Fruit fly (Drosophila melanogaster): ENCODE results near the gene Hrb87F.
A peak's percentile ranks its signal among the peaks of the same experiment; 100 is the strongest.

Hrb87F gene

dm6 chr3R:13660924-13661659 is 761 bp upstream of the Hrb87F start, which contains the start of gene B52 (continued):
- TF ChIP-seq al (GFP tag; IDR thresholded peaks at IDR 0.05) (peak; percentile 53; the same call in 1 of the 2 replicates), btn (GFP tag; optimal IDR thresholded peaks at IDR 0.05) (peak; percentile 43), slou (GFP tag; optimal IDR thresholded peaks at IDR 0.05) (no peak), gem (tag; optimal IDR thresholded peaks at IDR 0.05) (peak; percentile 41), NC2α (GFP tag; optimal IDR thresholded peaks at IDR 0.05) (peak; percentile 1), CG6272 (GFP tag; IDR thresholded peaks at IDR 0.05) (peak; percentile 49; the same call in 1 of the 2 replicates), CG10209 (GFP tag; optimal IDR thresholded peaks at IDR 0.05) (peak; percentile 65), CG7928 (GFP tag; optimal IDR thresholded peaks at IDR 0.05) (peak; percentile 16), ro (GFP tag; IDR thresholded peaks at IDR 0.05) (no peak), CG12236 (GFP tag; optimal IDR thresholded peaks at IDR 0.05) (peak; percentile 1), CG31388 (GFP tag; optimal IDR thresholded peaks at IDR 0.05) (no peak), pzg (GFP tag; optimal IDR thresholded peaks at IDR 0.05) (peak; percentile 57), cas (GFP tag; IDR thresholded peaks at IDR 0.05) (no peak), CG6854 (GFP tag; optimal IDR thresholded peaks at IDR 0.05) (peak; percentile 70), CG10366 (GFP tag; IDR thresholded peaks at IDR 0.05) (peak; percentile 36), unpg (GFP tag; optimal IDR thresholded peaks at IDR 0.05) (peak; percentile 63), Sry-δ (GFP tag; optimal IDR thresholded peaks at IDR 0.05) (peak; percentile 60), Rfx (GFP tag; IDR thresholded peaks at IDR 0.05) (peak; percentile 82), bab2 (GFP tag; optimal IDR thresholded peaks at IDR 0.05) (no peak), ATbp (GFP tag; optimal IDR thresholded peaks at IDR 0.05) (peak; percentile 54), NC2β (GFP tag; optimal IDR thresholded peaks at IDR 0.05) (peak; percentile 85), CG4328 (GFP tag; optimal IDR thresholded peaks at IDR 0.05) (peak; percentile 69), CG18011 (GFP tag; optimal IDR thresholded peaks at IDR 0.05) (peak; percentile 43), CG2875 (GFP tag; optimal IDR thresholded peaks at IDR 0.05) (peak; percentile 53), CG3065 (GFP tag; optimal IDR thresholded peaks at IDR 0.05) (peak; percentile 25), CG6791 (GFP tag; IDR thresholded peaks at IDR 0.05; ENCODE audit: partially characterized antibody) (peak; percentile 76; the same call in 2 of the 3 replicates), sisA (GFP tag; IDR thresholded peaks at IDR 0.05) (peak; percentile 62), ewg (GFP tag; optimal IDR thresholded peaks at IDR 0.05) (peak; percentile 44), CG11398 (GFP tag; optimal IDR thresholded peaks at IDR 0.05) (peak; percentile 77), dysf (GFP tag; IDR thresholded peaks at IDR 0.05) (no peak; the same call in 1 of the 3 replicates), CG5245 (GFP tag; optimal IDR thresholded peaks at IDR 0.05) (peak; percentile 15), CG4617 (GFP tag; optimal IDR thresholded peaks at IDR 0.05; ENCODE audit: borderline replicate concordance) (peak; percentile 9), CG6175 (GFP tag; IDR thresholded peaks at IDR 0.05) (0 out of 3 replicates have a peak, but pooled peaks have one; percentile 37), Nf-YC (tag; optimal IDR thresholded peaks at IDR 0.05) (no peak), CG14860 (GFP tag; IDR thresholded peaks at IDR 0.05; ENCODE audit: partially characterized antibody) (no peak; the same call in 2 of the 3 replicates), Dll (GFP tag; IDR thresholded peaks at IDR 0.05; ENCODE audit: partially characterized antibody) (0 out of 4 replicates have a peak, but pooled peaks have one; percentile 47), ERR (GFP tag; optimal IDR thresholded peaks at IDR 0.05) (peak; percentile 16), CG5180 (GFP tag; optimal IDR thresholded peaks at IDR 0.05) (no peak), CrebB (tag; optimal IDR thresholded peaks at IDR 0.05) (peak; percentile 80), Antp (GFP tag; optimal IDR thresholded peaks at IDR 0.05) (peak; percentile 48), CG14441 (GFP tag; IDR thresholded peaks at IDR 0.05) (peak; percentile 47; the same call in 1 of the 2 replicates), vnd (GFP tag; IDR thresholded peaks at IDR 0.05; ENCODE audit: partially characterized antibody) (0 out of 3 replicates have a peak, but pooled peaks have one; percentile 33), bcd (GFP tag; optimal IDR thresholded peaks at IDR 0.05) (peak; percentile 78), wdn (GFP tag; IDR thresholded peaks at IDR 0.05) (peak; percentile 56; the same call in 1 of the 2 replicates), CG11695 (GFP tag; IDR thresholded peaks at IDR 0.05) (peak; percentile 60; the same call in 2 of the 3 replicates), gce (GFP tag; IDR thresholded peaks at IDR 0.05) (peak; percentile 70; the same call in 1 of the 3 replicates), dmrt11E (tag; optimal IDR thresholded peaks at IDR 0.05) (peak; percentile 51), chn (GFP tag; optimal IDR thresholded peaks at IDR 0.05) (peak; percentile 39)
